Fruit fly (Drosophila melanogaster) whole organism, pupa: Measurements from ENCODE around the gene Vps45.

Experiments used
- CG12605 ChIP-seq: fragments of 200-800 bp; sonication (Bioruptor generic); IDR thresholded peaks from 2 replicates; pipeline ENCODE4 v1.3.6; 2022; ENCODE audit warnings: missing biosample characterization, missing genetic modification characterization
- CG14655 ChIP-seq: fragments of 200-800 bp; sonication (Bioruptor generic); optimal IDR thresholded peaks from 3 replicates; lab custom pipeline; 2017; ENCODE audit warnings: mild to moderate bottlenecking, missing biosample characterization, missing genetic modification reagents, missing genetic modification characterization
- CG17806 ChIP-seq: fragments of 200-800 bp; sonication (Bioruptor generic); optimal IDR thresholded peaks from 2 replicates; lab custom pipeline; 2018; ENCODE audit warnings: missing biosample characterization, mild to moderate bottlenecking, missing genetic modification characterization, moderate library complexity
- CG34367 ChIP-seq: fragments of 200-800 bp; sonication (Bioruptor generic); optimal IDR thresholded peaks from 2 replicates; lab custom pipeline; 2018; ENCODE audit warnings: missing biosample characterization, mild to moderate bottlenecking, missing genetic modification characterization
- CG4496 ChIP-seq: fragments of 200-800 bp; sonication (Bioruptor generic); IDR thresholded peaks from 3 replicates; pipeline ENCODE4 v1.3.6; 2022; ENCODE audit warnings: missing biosample characterization, missing genetic modification characterization
- CG8159 ChIP-seq: fragments of 200-800 bp; sonication (Bioruptor generic); optimal IDR thresholded peaks from 3 replicates; lab custom pipeline; 2018; ENCODE audit warnings: missing biosample characterization, mild to moderate bottlenecking, missing genetic modification characterization, moderate library complexity
- CG8301 ChIP-seq: fragments of 200-800 bp; sonication (Bioruptor generic); optimal IDR thresholded peaks from 2 replicates; lab custom pipeline; 2018; ENCODE audit warnings: missing biosample characterization, mild to moderate bottlenecking, missing genetic modification characterization
- D1 ChIP-seq: fragments of 200-800 bp; sonication (Bioruptor generic); optimal IDR thresholded peaks from 2 replicates; lab custom pipeline; 2018; ENCODE audit warnings: missing biosample characterization, mild to moderate bottlenecking, missing genetic modification characterization, moderate library complexity
- EcR ChIP-seq: fragments of 200-800 bp; sonication (Bioruptor generic); optimal IDR thresholded peaks from 3 replicates; lab custom pipeline; 2019; ENCODE audit warnings: missing biosample characterization, missing genetic modification characterization, mild to moderate bottlenecking, moderate library complexity, missing genetic modification reagents
- Pif1B ChIP-seq: fragments of 200-800 bp; sonication (Bioruptor generic); optimal IDR thresholded peaks from 3 replicates; lab custom pipeline; 2016; ENCODE audit warnings: missing biosample characterization, missing genetic modification characterization
- gl ChIP-seq: fragments of 200-800 bp; sonication (Bioruptor generic); optimal IDR thresholded peaks from 2 replicates; lab custom pipeline; 2018; ENCODE audit warnings: missing biosample characterization, mild to moderate bottlenecking, missing genetic modification characterization

- no peak for TF ChIP-seq gl (tag; lab: Kevin White, UChicago)
- no peak for TF ChIP-seq CG8159 (tag; lab: Kevin White, UChicago)
- no peak for TF ChIP-seq Pif1B
- TF ChIP-seq CG17806 (tag; lab: Kevin White, UChicago), result no peak
- TF ChIP-seq CG34367 (tag; lab: Kevin White, UChicago), result no peak
- TF ChIP-seq CG14655 (GFP tag; lab: Kevin White, UChicago), result no peak
- no peak for TF ChIP-seq EcR (GFP tag; lab: Kevin White, UChicago)
- no peak for TF ChIP-seq D1 (tag; lab: Kevin White, UChicago)
- TF ChIP-seq CG12605 (GFP tag; lab: Robert Waterston, UW), result no peak; the same call in 1 of the 2 replicates
- TF ChIP-seq CG8301 (tag; lab: Kevin White, UChicago), result no peak
- no peak for TF ChIP-seq CG4496
These were observed 9.4 kb downstream of the Vps45 start for dm6 chr3R:9572929-9573811.
